Worm (Caenorhabditis elegans) whole organism, young adult: ENCODE results near the gene F23H12.7.

Experiments
- F33H1.4 ChIP-seq: fragments of 200-800 bp; sonication (Bioruptor generic); IDR thresholded peaks from 2 replicates; pipeline ENCODE4 v1.3.6; 2022; ENCODE audit warnings: missing genetic modification reagents, missing genetic modification characterization, missing compliant biosample characterization
- F57A8.1 ChIP-seq: fragments of 200-800 bp; sonication (Bioruptor generic); optimal IDR thresholded peaks from 2 replicates; lab custom pipeline; 2018; ENCODE audit warnings: mild to moderate bottlenecking, missing genetic modification characterization, moderate library complexity, missing compliant biosample characterization
- Y53F4B.3 ChIP-seq: fragments of 200-800 bp; sonication (Bioruptor generic); IDR thresholded peaks from 2 replicates; pipeline ENCODE4 v1.3.6; 2022; ENCODE audit warnings: missing genetic modification reagents, missing genetic modification characterization, missing compliant biosample characterization
- akir-1 ChIP-seq: fragments of 200-800 bp; sonication (Bioruptor generic); optimal IDR thresholded peaks from 2 replicates; lab custom pipeline; 2018; ENCODE audit warnings: mild to moderate bottlenecking, missing genetic modification characterization, moderate library complexity, missing compliant biosample characterization
- atf-7 ChIP-seq: sonication (generic microtip); optimal IDR thresholded peaks from 2 replicates; lab custom pipeline; 2017; ENCODE audit warnings: mild to moderate bottlenecking, missing genetic modification characterization, missing compliant biosample characterization
- cebp-1 ChIP-seq, 2 experiments: fragments of 200-800 bp in 1 of 2; sonication (Bioruptor generic) in 1 of 2; sonication (generic microtip) in 1 of 2; IDR thresholded peaks in 1 of 2; optimal IDR thresholded peaks in 1 of 2; 2 replicates each; pipeline versions ENCODE4 v1.3.6 to Lab custom; 2017 to 2022; ENCODE audit warnings: missing compliant biosample characterization in 2 of 2, missing genetic modification characterization in 2 of 2, mild to moderate bottlenecking in 1 of 2, missing genetic modification reagents in 1 of 2, moderate library complexity in 1 of 2
- ceh-27 ChIP-seq: fragments of 200-800 bp; sonication (Bioruptor generic); optimal IDR thresholded peaks from 2 replicates; lab custom pipeline; 2018; ENCODE audit warnings: mild to moderate bottlenecking, missing genetic modification characterization, moderate library complexity, missing compliant biosample characterization
- ceh-58 ChIP-seq: fragments of 200-800 bp; sonication (Bioruptor generic); IDR thresholded peaks from 2 replicates; pipeline ENCODE4 v1.3.6; 2022; ENCODE audit warnings: missing genetic modification characterization, missing compliant biosample characterization
- egl-18 ChIP-seq: fragments of 200-800 bp; sonication (Bioruptor generic); IDR thresholded peaks from 2 replicates; pipeline ENCODE4 v1.3.6; 2022; ENCODE audit warnings: missing genetic modification reagents, missing genetic modification characterization, missing compliant biosample characterization
- nfyb-1 ChIP-seq: fragments of 200-800 bp; sonication (Bioruptor generic); IDR thresholded peaks from 2 replicates; pipeline ENCODE4 v1.3.6; 2022; ENCODE audit warnings: missing genetic modification reagents, missing genetic modification characterization, missing compliant biosample characterization
- pha-4 ChIP-seq: fragments of 150-350 bp; sonication (generic microtip); optimal IDR thresholded peaks from 2 replicates; lab custom pipeline; 2014; ENCODE audit warnings: missing biosample characterization, missing genetic modification reagents, missing genetic modification characterization
- rec-8 ChIP-seq, 2 experiments: sonication (generic microtip); optimal IDR thresholded peaks; 2 replicates each; lab custom pipeline; 2016; ENCODE audit warnings: mild to moderate bottlenecking in 2 of 2, missing genetic modification characterization in 2 of 2, missing genetic modification reagents in 2 of 2, missing genotype in 2 of 2, missing biosample characterization in 1 of 2, missing compliant biosample characterization in 1 of 2, moderate library complexity in 1 of 2
- unc-130 ChIP-seq: sonication (generic microtip); optimal IDR thresholded peaks from 2 replicates; lab custom pipeline; 2016; ENCODE audit warnings: missing genetic modification reagents, missing genetic modification characterization, missing compliant biosample characterization
- unc-62 ChIP-seq: fragments of 150-350 bp; optimal IDR thresholded peaks from 2 replicates; lab custom pipeline; 2014; ENCODE audit warnings: missing biosample characterization, missing genetic modification reagents, missing genetic modification characterization

- TF ChIP-seq unc-62 (GFP tag; lab: Kevin White, UChicago): no peak
- no peak for TF ChIP-seq nfyb-1 (GFP tag; lab: Robert Waterston, UW)
- no peak for TF ChIP-seq ceh-27
- no peak for TF ChIP-seq F57A8.1 (GFP tag; lab: Kevin White, UChicago)
- no peak for TF ChIP-seq ceh-58
- TF ChIP-seq rec-8 (tag; optimal IDR thresholded peaks at IDR 0.05; lab: Kevin White, UChicago): no peak
- no peak for TF ChIP-seq atf-7
- TF ChIP-seq pha-4 (tag; lab: Kevin White, UChicago): no peak
- no peak for TF ChIP-seq unc-130
- TF ChIP-seq Y53F4B.3 (GFP tag; lab: Robert Waterston, UW): no peak
- TF ChIP-seq F33H1.4 (GFP tag; lab: Robert Waterston, UW): no peak
- TF ChIP-seq egl-18 (GFP tag; lab: Robert Waterston, UW): no peak
- TF ChIP-seq cebp-1 (GFP tag; IDR thresholded peaks at IDR 0.05; lab: Robert Waterston, UW): no peak
- TF ChIP-seq cebp-1 (tag; optimal IDR thresholded peaks at IDR 0.05; lab: Kevin White, UChicago): no peak
- no peak for TF ChIP-seq akir-1 (GFP tag; lab: Kevin White, UChicago)
These were observed 25.7 kb upstream of the F23H12.7 start, which contains the start of gene snb-2 for ce11 chrV:12345808-12346207.
